Worm (Caenorhabditis elegans) whole organism, midembryonic: ENCODE measurements around the gene col-92.

Experiments used
- T22C8.4 ChIP-seq: fragments of 200-800 bp; sonication (Bioruptor generic); IDR thresholded peaks from 2 replicates; pipeline ENCODE4 v1.3.6; 2022; ENCODE audit warnings: missing genetic modification characterization, missing compliant biosample characterization
- cog-1 ChIP-seq: sonication (generic microtip); optimal IDR thresholded peaks from 2 replicates; lab custom pipeline; 2016; ENCODE audit warnings: missing genetic modification characterization, missing compliant biosample characterization
- flt-1 ChIP-seq: fragments of 200-800 bp; sonication (Bioruptor generic); IDR thresholded peaks from 2 replicates; pipeline ENCODE4 v1.3.6; 2022; ENCODE audit warnings: missing genetic modification characterization, missing compliant biosample characterization
- klf-2 ChIP-seq: fragments of 200-800 bp; sonication (Bioruptor generic); conservative IDR thresholded peaks from 2 replicates; pipeline ENCODE4 v1.3.6; 2022; ENCODE audit warnings: missing genetic modification reagents, missing genetic modification characterization, missing compliant biosample characterization
- med-1 ChIP-seq: sonication (generic microtip); optimal IDR thresholded peaks from 2 replicates; lab custom pipeline; 2017; ENCODE audit warnings: missing genetic modification characterization, mild to moderate bottlenecking, missing compliant biosample characterization, antibody characterized with exemption, missing genetic modification reagents; ENCODE audit not compliant: insufficient read depth
- ref-1 ChIP-seq: fragments of 200-800 bp; sonication (Bioruptor generic); conservative IDR thresholded peaks from 2 replicates; pipeline ENCODE4 v1.3.6; 2022; ENCODE audit warnings: missing genetic modification reagents, missing genetic modification characterization, missing compliant biosample characterization
- tab-1 ChIP-seq: fragments of 200-800 bp; sonication (Bioruptor generic); IDR thresholded peaks from 2 replicates; pipeline ENCODE4 v1.3.6; 2022; ENCODE audit warnings: missing genetic modification characterization, missing compliant biosample characterization
- ztf-23 ChIP-seq: fragments of 200-800 bp; sonication (Bioruptor generic); IDR thresholded peaks from 2 replicates; pipeline ENCODE4 v1.3.6; 2022; ENCODE audit warnings: missing genetic modification reagents, missing genetic modification characterization, missing compliant biosample characterization
- ztf-29 ChIP-seq: fragments of 200-800 bp; sonication (Bioruptor generic); IDR thresholded peaks from 2 replicates; pipeline ENCODE4 v1.3.6; 2022; ENCODE audit warnings: missing genetic modification reagents, missing genetic modification characterization, missing compliant biosample characterization

col-92 gene

DNA sequence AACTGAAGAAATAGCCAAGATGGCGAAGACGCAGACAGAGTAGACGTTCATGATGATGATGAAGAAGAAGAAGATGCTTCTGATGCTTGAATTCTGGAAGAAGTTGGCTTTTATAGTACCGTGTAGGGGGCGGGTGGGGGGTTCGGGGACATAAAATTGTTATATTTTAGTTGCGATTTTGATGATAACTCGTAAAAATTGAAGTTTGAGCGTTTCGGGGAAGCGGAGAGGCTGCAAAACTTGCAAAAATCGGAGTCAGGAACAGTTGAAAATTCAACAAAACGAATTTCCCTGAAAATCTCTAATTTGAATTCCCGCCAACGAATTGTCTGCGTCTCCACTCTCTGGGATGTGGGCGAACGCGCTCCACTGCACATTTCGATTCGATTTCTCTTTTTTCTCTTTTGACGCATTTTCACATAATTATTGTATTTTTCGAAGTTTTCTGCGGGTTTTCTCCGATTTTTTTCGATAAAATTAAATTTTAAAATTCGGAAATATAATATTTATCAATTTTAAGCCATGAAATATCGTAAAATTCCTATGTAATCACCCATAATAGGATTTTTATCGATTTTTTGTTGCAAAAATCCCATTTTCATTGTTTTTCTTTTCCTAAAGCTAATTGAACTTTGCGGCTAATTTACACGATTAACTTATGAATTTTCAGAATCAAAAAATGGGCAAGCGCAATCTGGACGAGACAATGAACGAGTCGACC, 24.7 kb upstream of the col-92 start, which contains the start of the genes fipr-17 and Y48A6B.3:
Gene fipr-17, minus strand, starts transcription at position 51 of the 721 bp plus-strand sequence.
Gene Y48A6B.3, plus strand, starts transcription at position 671 of the 721 bp plus-strand sequence.
- TF ChIP-seq flt-1 (peak; percentile 72), ztf-23 (GFP tag; lab: Robert Waterston, UW) (peak; percentile 72), cog-1 (tag; lab: Kevin White, UChicago) (peak; percentile 4), med-1 (no peak), T22C8.4 (GFP tag; lab: Robert Waterston, UW) (0 out of 2 replicates have a peak, but pooled peaks have one; percentile 38), ref-1 (no peak)

DNA sequence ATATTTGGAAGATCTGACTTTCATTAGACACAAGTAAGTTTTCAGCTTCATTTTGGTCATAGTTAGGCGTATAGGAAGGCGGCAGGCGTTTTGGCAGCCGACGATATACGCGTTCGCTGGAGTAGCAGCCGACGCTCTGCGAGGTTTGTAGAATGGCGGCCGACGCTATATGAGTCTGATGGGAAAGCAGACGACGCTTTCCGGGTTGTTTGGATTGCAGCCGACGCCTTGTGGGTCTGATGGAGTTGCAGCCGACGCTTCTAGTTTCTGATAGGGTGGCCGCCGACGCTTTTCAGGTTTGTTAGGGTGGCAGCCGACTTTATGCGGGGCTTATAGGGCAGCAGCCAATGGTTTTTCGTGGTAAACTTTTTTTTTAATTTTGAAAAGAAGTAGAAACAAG, 19.8 kb upstream of the col-92 start:
- TF ChIP-seq med-1 (no peak), ref-1 (no peak), T22C8.4 (GFP tag; lab: Robert Waterston, UW) (no peak), ztf-23 (GFP tag; lab: Robert Waterston, UW) (no peak), ztf-29 (no peak), klf-2 (GFP tag; lab: Robert Waterston, UW) (no peak), tab-1 (no peak), flt-1 (no peak), cog-1 (tag; lab: Kevin White, UChicago) (no peak)

DNA sequence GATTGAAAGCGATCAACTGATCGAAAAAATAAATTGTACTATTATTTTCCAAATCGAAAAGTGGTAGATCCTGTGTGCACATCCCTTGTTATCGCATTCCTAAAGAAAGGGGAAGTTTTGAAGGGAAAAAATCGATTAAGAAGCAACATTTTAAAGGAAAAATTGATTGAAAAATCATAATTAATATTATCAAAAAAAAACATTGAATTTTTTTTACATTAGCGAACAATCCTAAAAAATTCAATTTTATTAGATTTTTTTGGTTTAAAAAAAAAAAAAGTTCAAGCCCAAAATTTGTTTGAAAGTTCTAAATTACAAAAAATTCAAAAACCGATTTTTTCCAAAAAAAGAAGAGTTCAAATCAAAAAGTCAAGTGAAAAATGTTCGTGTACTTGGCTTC, 12.1 kb upstream of the col-92 start, which contains the start of gene dmsr-5:
Gene dmsr-5, minus strand, starts transcription at position 101 of the 400 bp plus-strand sequence.
- TF ChIP-seq tab-1 = no peak
- TF ChIP-seq flt-1 = no peak
- no peak for TF ChIP-seq ztf-29
- no peak for TF ChIP-seq klf-2 (GFP tag; lab: Robert Waterston, UW)
- no peak for TF ChIP-seq T22C8.4 (GFP tag; lab: Robert Waterston, UW)
- no peak for TF ChIP-seq ref-1
- no peak for TF ChIP-seq ztf-23 (GFP tag; lab: Robert Waterston, UW)
- no peak for TF ChIP-seq med-1
- TF ChIP-seq cog-1 (tag; lab: Kevin White, UChicago) = no peak

DNA sequence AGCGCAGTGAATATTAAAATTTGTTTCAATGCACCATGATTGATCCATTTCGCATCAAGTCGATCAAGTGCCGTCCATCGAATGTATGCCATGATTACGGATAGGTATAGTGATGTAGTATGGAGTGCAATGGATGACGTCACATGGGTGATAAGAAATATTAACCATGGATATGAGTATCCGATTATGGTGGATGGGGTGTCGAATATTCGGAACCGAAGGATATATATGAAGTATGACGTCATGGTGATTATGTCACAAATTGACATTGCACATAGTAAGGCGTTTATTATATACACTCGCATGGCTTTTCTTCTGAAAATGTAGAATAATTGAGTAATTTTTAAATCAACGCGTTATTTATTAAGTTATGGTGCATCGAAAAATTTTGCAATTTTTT, 11.0 kb upstream of the col-92 start:
- no peak for TF ChIP-seq med-1
- no peak for TF ChIP-seq ztf-23 (GFP tag; lab: Robert Waterston, UW)
- no peak for TF ChIP-seq ref-1
- TF ChIP-seq T22C8.4 (GFP tag; lab: Robert Waterston, UW) = no peak
- no peak for TF ChIP-seq klf-2 (GFP tag; lab: Robert Waterston, UW)
- no peak for TF ChIP-seq tab-1
- TF ChIP-seq flt-1 = no peak
- TF ChIP-seq ztf-29 = no peak
- TF ChIP-seq cog-1 (tag; lab: Kevin White, UChicago) = no peak

DNA sequence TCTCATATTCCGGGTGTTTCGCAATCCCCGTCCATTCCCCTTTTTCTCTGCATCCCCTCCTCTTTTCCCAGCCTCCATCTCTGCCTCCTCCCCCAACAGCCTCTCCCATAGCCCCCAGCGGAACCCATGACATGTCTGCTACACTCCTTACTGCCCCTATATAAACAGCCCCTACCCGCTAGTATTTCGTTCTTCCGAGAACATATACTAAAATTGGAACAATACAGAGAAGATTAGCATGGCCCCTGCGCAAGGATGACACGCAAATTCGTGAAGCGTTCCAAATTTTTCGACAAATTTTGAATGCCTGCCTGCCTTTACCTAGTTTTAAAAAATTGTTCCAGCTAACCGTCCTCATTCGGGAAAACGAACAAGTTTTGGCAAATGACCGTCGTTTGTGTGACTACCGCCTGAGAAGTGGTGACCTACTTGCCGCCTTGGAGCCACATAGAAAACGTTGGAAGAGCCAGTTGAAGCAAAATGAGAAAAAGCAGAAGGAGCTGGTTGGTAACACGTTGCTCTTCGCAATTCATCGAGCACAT, 6.5 kb upstream of the col-92 start:
- TF ChIP-seq ztf-29 = peak; percentile 93
- peak; percentile 97 for TF ChIP-seq ztf-23 (GFP tag; lab: Robert Waterston, UW)
- TF ChIP-seq med-1 = peak; percentile 66
- peak; percentile 94 for TF ChIP-seq tab-1
- TF ChIP-seq flt-1 = peak; percentile 96
- peak; percentile 96 for TF ChIP-seq klf-2 (GFP tag; lab: Robert Waterston, UW)
- TF ChIP-seq cog-1 (tag; lab: Kevin White, UChicago) = peak; percentile 96
- peak; percentile 92 for TF ChIP-seq T22C8.4 (GFP tag; lab: Robert Waterston, UW)
- TF ChIP-seq ref-1 = peak; percentile 91

DNA sequence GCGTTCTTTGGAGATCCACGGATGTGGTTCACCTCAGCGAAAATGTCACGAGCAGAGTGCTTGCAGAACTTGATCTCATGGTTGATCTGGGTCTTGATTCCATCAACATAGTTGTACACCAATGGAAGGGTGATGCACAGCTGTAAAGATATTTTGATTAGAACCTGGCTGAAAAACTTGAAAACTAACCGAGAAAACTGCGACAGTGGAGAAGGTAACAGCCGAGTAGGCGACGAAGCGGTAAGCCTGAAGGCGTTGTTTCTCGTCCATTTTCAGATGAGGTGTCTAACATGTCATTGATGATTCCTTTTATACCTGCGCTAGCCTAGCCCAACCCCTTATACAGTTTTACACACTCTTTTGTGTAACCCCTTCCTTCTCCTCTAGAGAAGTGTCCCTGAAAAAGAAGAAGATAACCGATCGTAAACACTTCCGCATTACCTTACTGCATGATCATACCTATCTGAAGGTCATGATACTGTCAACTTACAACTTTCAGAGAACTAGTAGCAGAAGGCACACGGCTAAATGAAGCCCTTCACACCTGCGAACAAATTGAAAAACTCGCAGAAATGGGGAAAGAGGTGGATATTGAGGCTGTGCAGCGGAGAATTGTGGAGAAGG, 4.6 kb upstream of the col-92 start, which contains the start of gene col-94:
Gene col-94, minus strand, starts transcription at position 313 of the 624 bp plus-strand sequence.
- TF ChIP-seq flt-1 = no peak
- no peak for TF ChIP-seq tab-1
- no peak for TF ChIP-seq ref-1
- TF ChIP-seq med-1 = no peak
- no peak for TF ChIP-seq klf-2 (GFP tag; lab: Robert Waterston, UW)
- TF ChIP-seq ztf-23 (GFP tag; lab: Robert Waterston, UW) = no peak
- no peak for TF ChIP-seq T22C8.4 (GFP tag; lab: Robert Waterston, UW)
- no peak for TF ChIP-seq cog-1 (tag; lab: Kevin White, UChicago)
- no peak for TF ChIP-seq ztf-29

DNA sequence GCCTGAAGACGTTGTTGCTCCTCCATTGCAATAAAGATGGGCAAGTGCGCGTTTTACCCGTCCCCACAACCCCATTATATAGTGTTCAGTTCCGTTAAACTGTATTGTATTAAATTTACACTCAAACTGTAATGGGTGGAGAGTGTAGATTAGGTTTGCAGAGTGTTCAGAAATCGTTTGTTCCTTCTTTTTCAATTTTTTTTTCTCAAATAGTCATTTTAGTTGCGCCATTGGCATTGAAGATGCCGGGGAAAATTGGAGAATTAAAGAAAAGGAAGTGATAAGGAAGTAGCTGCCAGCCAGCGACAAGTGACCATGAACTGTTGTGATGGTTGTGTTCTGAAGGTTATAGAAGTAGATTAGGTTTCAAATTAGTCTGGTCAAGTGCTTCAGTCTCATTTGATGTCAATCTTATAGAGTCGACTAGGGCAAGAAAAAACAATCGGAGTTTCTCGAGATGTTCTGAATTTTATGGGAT, 2.5 kb upstream of the col-92 start, which contains the start of gene col-93:
Gene col-93, minus strand, starts transcription at position 51 of the 478 bp plus-strand sequence.
- no peak for TF ChIP-seq med-1
- TF ChIP-seq ztf-29 = no peak
- TF ChIP-seq tab-1 = no peak
- TF ChIP-seq ref-1 = no peak
- TF ChIP-seq flt-1 = no peak
- TF ChIP-seq ztf-23 (GFP tag; lab: Robert Waterston, UW) = no peak
- no peak for TF ChIP-seq klf-2 (GFP tag; lab: Robert Waterston, UW)
- TF ChIP-seq cog-1 (tag; lab: Kevin White, UChicago) = no peak
- TF ChIP-seq T22C8.4 (GFP tag; lab: Robert Waterston, UW) = no peak

DNA sequence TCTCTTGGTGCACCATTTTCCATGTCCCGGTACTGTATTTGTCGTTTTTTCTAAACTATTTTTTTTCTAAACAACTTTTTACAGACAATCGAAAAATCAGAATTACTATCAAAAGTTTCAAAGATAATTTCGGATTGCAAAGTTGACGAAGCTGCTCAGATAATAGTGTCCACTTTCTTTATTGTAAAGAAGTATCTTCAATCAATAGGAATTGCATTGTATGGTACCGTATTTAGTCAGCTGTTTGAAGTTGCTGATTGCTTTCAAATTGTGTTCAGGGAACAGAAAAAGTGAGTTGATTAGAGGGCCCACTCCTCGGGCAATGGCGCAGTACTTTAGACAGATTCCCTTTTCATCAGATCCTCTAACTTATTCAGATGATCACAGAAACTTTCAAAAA, 1.5 kb downstream of the col-92 start:
- TF ChIP-seq ztf-29 = no peak
- TF ChIP-seq cog-1 (tag; lab: Kevin White, UChicago) = no peak
- TF ChIP-seq klf-2 (GFP tag; lab: Robert Waterston, UW) = no peak
- TF ChIP-seq T22C8.4 (GFP tag; lab: Robert Waterston, UW) = no peak
- no peak for TF ChIP-seq ref-1
- TF ChIP-seq ztf-23 (GFP tag; lab: Robert Waterston, UW) = no peak
- no peak for TF ChIP-seq tab-1
- no peak for TF ChIP-seq med-1
- no peak for TF ChIP-seq flt-1

DNA sequence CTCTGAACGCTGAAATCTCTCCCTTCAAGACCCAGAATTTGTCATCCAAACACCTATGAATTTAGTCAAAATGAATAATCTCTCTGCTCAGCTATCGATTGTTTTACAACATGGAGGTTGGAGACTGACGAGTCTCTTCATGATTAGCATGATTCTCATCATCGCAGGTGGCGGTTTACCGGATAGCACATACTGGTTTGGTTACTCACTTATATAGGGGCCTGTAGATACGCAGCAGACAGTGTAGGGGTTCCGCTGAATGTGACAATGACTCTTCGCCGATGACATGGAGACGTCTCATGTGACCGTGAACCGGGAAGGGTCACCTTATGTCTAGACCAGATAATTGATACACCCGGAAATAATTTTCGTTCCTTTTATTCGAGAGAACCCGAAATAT, 6.5 kb downstream of the col-92 start:
- no peak for TF ChIP-seq ztf-29
- no peak for TF ChIP-seq ztf-23 (GFP tag; lab: Robert Waterston, UW)
- TF ChIP-seq ref-1 = no peak
- no peak for TF ChIP-seq T22C8.4 (GFP tag; lab: Robert Waterston, UW)
- no peak for TF ChIP-seq med-1
- TF ChIP-seq flt-1 = no peak
- TF ChIP-seq tab-1 = no peak
- no peak for TF ChIP-seq klf-2 (GFP tag; lab: Robert Waterston, UW)
- TF ChIP-seq cog-1 (tag; lab: Kevin White, UChicago) = no peak
